Fruit fly (Drosophila melanogaster) whole organism, prepupa: ENCODE measurements around the gene CG1979.

ENCODE experiments used
- CG15336 ChIP-seq: fragments of 200-800 bp; sonication (Bioruptor generic); IDR thresholded peaks from 2 replicates; pipeline ENCODE4 v1.3.6; 2022; ENCODE audit warnings: missing biosample characterization, missing genetic modification characterization
- CG16779 ChIP-seq: fragments of 200-800 bp; sonication (Bioruptor generic); optimal IDR thresholded peaks from 3 replicates; lab custom pipeline; 2017; ENCODE audit warnings: missing biosample characterization, mild to moderate bottlenecking, missing genetic modification characterization
- CG32006 ChIP-seq: fragments of 200-800 bp; sonication (Bioruptor generic); optimal IDR thresholded peaks from 3 replicates; lab custom pipeline; 2017; ENCODE audit warnings: missing biosample characterization, mild to moderate bottlenecking, missing genetic modification characterization
- CG34406 ChIP-seq: fragments of 200-800 bp; sonication (Bioruptor generic); optimal IDR thresholded peaks from 3 replicates; lab custom pipeline; 2016; ENCODE audit warnings: missing biosample characterization, missing genetic modification characterization
- CG4318 ChIP-seq: fragments of 200-800 bp; sonication (Bioruptor generic); optimal IDR thresholded peaks from 3 replicates; lab custom pipeline; 2017; ENCODE audit warnings: missing biosample characterization, mild to moderate bottlenecking, missing genetic modification characterization
- CG6808 ChIP-seq: fragments of 200-800 bp; sonication (Bioruptor generic); optimal IDR thresholded peaks from 3 replicates; lab custom pipeline; 2017; ENCODE audit warnings: missing biosample characterization, missing genetic modification characterization, mild to moderate bottlenecking, moderate library complexity, missing genetic modification reagents
- CG6854 ChIP-seq: fragments of 200-800 bp; sonication (Bioruptor generic); optimal IDR thresholded peaks from 2 replicates; lab custom pipeline; 2017; ENCODE audit warnings: missing biosample characterization, mild to moderate bottlenecking, missing genetic modification characterization
- Hr39 ChIP-seq: fragments of 200-800 bp; sonication (Bioruptor generic); optimal IDR thresholded peaks from 2 replicates; lab custom pipeline; 2016; ENCODE audit warnings: missing biosample characterization, missing genetic modification characterization
- Hr4 ChIP-seq: fragments of 200-800 bp; sonication (Bioruptor generic); optimal IDR thresholded peaks from 3 replicates; lab custom pipeline; 2016; ENCODE audit warnings: missing biosample characterization, missing genetic modification characterization
- OdsH ChIP-seq: fragments of 200-800 bp; sonication (Bioruptor generic); optimal IDR thresholded peaks from 3 replicates; lab custom pipeline; 2016; ENCODE audit warnings: missing biosample characterization, missing genetic modification characterization
- Smox ChIP-seq: fragments of 200-800 bp; sonication (Bioruptor generic); optimal IDR thresholded peaks from 3 replicates; lab custom pipeline; 2016; ENCODE audit warnings: missing biosample characterization, missing genetic modification characterization
- fd59A ChIP-seq: fragments of 200-800 bp; sonication (Bioruptor generic); optimal IDR thresholded peaks from 2 replicates; lab custom pipeline; 2017; ENCODE audit warnings: missing biosample characterization, mild to moderate bottlenecking, missing genetic modification characterization, missing genetic modification reagents
- vri ChIP-seq: fragments of 200-800 bp; sonication (Bioruptor generic); optimal IDR thresholded peaks from 3 replicates; lab custom pipeline; 2016; ENCODE audit warnings: missing biosample characterization, mild to moderate bottlenecking, missing genetic modification characterization

- TF ChIP-seq CG16779 (tag; lab: Kevin White, UChicago) (no peak), Hr39 (no peak), Smox (GFP tag; lab: Kevin White, UChicago) (no peak), CG4318 (no peak), OdsH (GFP tag; lab: Kevin White, UChicago) (no peak), vri (GFP tag; lab: Kevin White, UChicago) (no peak), CG6808 (GFP tag; lab: Kevin White, UChicago) (no peak), Hr4 (GFP tag; lab: Kevin White, UChicago) (no peak), CG6854 (no peak), CG15336 (GFP tag; lab: Robert Waterston, UW) (no peak), CG32006 (no peak), CG34406 (GFP tag; lab: Kevin White, UChicago) (no peak), fd59A (GFP tag; lab: Kevin White, UChicago) (no peak)
Observed at dm6 chr3R:7059015-7059414, 4.6 kb downstream of the CG1979 start, which contains the start of gene dj.
